Worm (Caenorhabditis elegans) whole organism, midembryonic: ENCODE results near the gene H14N18.2.

Experiments
- T22C8.4 ChIP-seq: fragments of 200-800 bp; sonication (Bioruptor generic); IDR thresholded peaks from 2 replicates; pipeline ENCODE4 v1.3.6; 2022; ENCODE audit warnings: missing genetic modification characterization, missing compliant biosample characterization
- cog-1 ChIP-seq: sonication (generic microtip); optimal IDR thresholded peaks from 2 replicates; lab custom pipeline; 2016; ENCODE audit warnings: missing genetic modification characterization, missing compliant biosample characterization
- flt-1 ChIP-seq: fragments of 200-800 bp; sonication (Bioruptor generic); IDR thresholded peaks from 2 replicates; pipeline ENCODE4 v1.3.6; 2022; ENCODE audit warnings: missing genetic modification characterization, missing compliant biosample characterization
- klf-2 ChIP-seq: fragments of 200-800 bp; sonication (Bioruptor generic); conservative IDR thresholded peaks from 2 replicates; pipeline ENCODE4 v1.3.6; 2022; ENCODE audit warnings: missing genetic modification reagents, missing genetic modification characterization, missing compliant biosample characterization
- med-1 ChIP-seq: sonication (generic microtip); optimal IDR thresholded peaks from 2 replicates; lab custom pipeline; 2017; ENCODE audit warnings: missing genetic modification characterization, mild to moderate bottlenecking, missing compliant biosample characterization, antibody characterized with exemption, missing genetic modification reagents; ENCODE audit not compliant: insufficient read depth
- ref-1 ChIP-seq: fragments of 200-800 bp; sonication (Bioruptor generic); conservative IDR thresholded peaks from 2 replicates; pipeline ENCODE4 v1.3.6; 2022; ENCODE audit warnings: missing genetic modification reagents, missing genetic modification characterization, missing compliant biosample characterization
- tab-1 ChIP-seq: fragments of 200-800 bp; sonication (Bioruptor generic); IDR thresholded peaks from 2 replicates; pipeline ENCODE4 v1.3.6; 2022; ENCODE audit warnings: missing genetic modification characterization, missing compliant biosample characterization
- ztf-23 ChIP-seq: fragments of 200-800 bp; sonication (Bioruptor generic); IDR thresholded peaks from 2 replicates; pipeline ENCODE4 v1.3.6; 2022; ENCODE audit warnings: missing genetic modification reagents, missing genetic modification characterization, missing compliant biosample characterization
- ztf-29 ChIP-seq: fragments of 200-800 bp; sonication (Bioruptor generic); IDR thresholded peaks from 2 replicates; pipeline ENCODE4 v1.3.6; 2022; ENCODE audit warnings: missing genetic modification reagents, missing genetic modification characterization, missing compliant biosample characterization

Gene H14N18.2

ce11 chrV:8966086-8966485 is 33.7 kb downstream of the H14N18.2 start, which contains the start of gene nhr-219:
TSS of gene nhr-219 (minus strand) at chrV:8966186.
- TF ChIP-seq ref-1 (GFP tag; lab: Robert Waterston, UW) (no peak), ztf-23 (GFP tag; lab: Robert Waterston, UW) (no peak), ztf-29 (GFP tag; lab: Robert Waterston, UW) (no peak), T22C8.4 (GFP tag; lab: Robert Waterston, UW) (no peak), med-1 (no peak), flt-1 (GFP tag; lab: Robert Waterston, UW) (no peak), klf-2 (GFP tag; lab: Robert Waterston, UW) (no peak), tab-1 (GFP tag; lab: Robert Waterston, UW) (no peak), cog-1 (tag; lab: Kevin White, UChicago) (no peak)

ce11 chrV:8972271-8972670 is 39.9 kb downstream of the H14N18.2 start, which contains the start of gene nhr-195:
TSS of gene nhr-195 (minus strand) at chrV:8972371.
- TF ChIP-seq T22C8.4 (GFP tag; lab: Robert Waterston, UW): no peak
- TF ChIP-seq med-1: no peak
- no peak for TF ChIP-seq ztf-23 (GFP tag; lab: Robert Waterston, UW)
- TF ChIP-seq ref-1 (GFP tag; lab: Robert Waterston, UW): no peak
- TF ChIP-seq tab-1 (GFP tag; lab: Robert Waterston, UW): no peak
- TF ChIP-seq klf-2 (GFP tag; lab: Robert Waterston, UW): no peak
- no peak for TF ChIP-seq ztf-29 (GFP tag; lab: Robert Waterston, UW)

ce11 chrV:8974889-8975422 is 42.5 kb downstream of the H14N18.2 start, which contains the start of gene nhr-143:
TSS of gene nhr-143 (minus strand) at chrV:8974939.
- no peak for TF ChIP-seq cog-1 (tag; lab: Kevin White, UChicago)

- TF ChIP-seq klf-2 (GFP tag; lab: Robert Waterston, UW) (no peak), cog-1 (tag; lab: Kevin White, UChicago) (no peak), flt-1 (GFP tag; lab: Robert Waterston, UW) (no peak), T22C8.4 (GFP tag; lab: Robert Waterston, UW) (no peak), ref-1 (GFP tag; lab: Robert Waterston, UW) (no peak), tab-1 (GFP tag; lab: Robert Waterston, UW) (no peak), med-1 (no peak), ztf-29 (GFP tag; lab: Robert Waterston, UW) (no peak), ztf-23 (GFP tag; lab: Robert Waterston, UW) (no peak)
Observed at ce11 chrV:8977895-8978294, 45.5 kb downstream of the H14N18.2 start.

- TF ChIP-seq T22C8.4 (GFP tag; lab: Robert Waterston, UW): no peak
- no peak for TF ChIP-seq med-1
- no peak for TF ChIP-seq ref-1 (GFP tag; lab: Robert Waterston, UW)
- TF ChIP-seq ztf-29 (GFP tag; lab: Robert Waterston, UW): no peak
- TF ChIP-seq cog-1 (tag; lab: Kevin White, UChicago): no peak
- TF ChIP-seq ztf-23 (GFP tag; lab: Robert Waterston, UW): no peak
- TF ChIP-seq klf-2 (GFP tag; lab: Robert Waterston, UW): no peak
- no peak for TF ChIP-seq tab-1 (GFP tag; lab: Robert Waterston, UW)
- no peak for TF ChIP-seq flt-1 (GFP tag; lab: Robert Waterston, UW)
Observed at ce11 chrV:8980845-8981244, 48.4 kb downstream of the H14N18.2 start, which contains the start of gene str-84. TSS of gene str-84 (minus strand) at chrV:8980945.

ce11 chrV:8983604-8984003 is 51.2 kb downstream of the H14N18.2 start, which contains the start of gene str-86:
TSS of gene str-86 (minus strand) at chrV:8983704.
- no peak for TF ChIP-seq T22C8.4 (GFP tag; lab: Robert Waterston, UW)
- no peak for TF ChIP-seq ztf-23 (GFP tag; lab: Robert Waterston, UW)
- no peak for TF ChIP-seq med-1
- TF ChIP-seq ref-1 (GFP tag; lab: Robert Waterston, UW): no peak
- no peak for TF ChIP-seq flt-1 (GFP tag; lab: Robert Waterston, UW)
- TF ChIP-seq klf-2 (GFP tag; lab: Robert Waterston, UW): no peak
- no peak for TF ChIP-seq cog-1 (tag; lab: Kevin White, UChicago)
- TF ChIP-seq tab-1 (GFP tag; lab: Robert Waterston, UW): no peak
- no peak for TF ChIP-seq ztf-29 (GFP tag; lab: Robert Waterston, UW)
